Fruit fly (Drosophila melanogaster) whole organism, adult: ENCODE results near the gene QIL1.
A peak's percentile ranks its signal among the peaks of the same experiment; 100 is the strongest.

Experiments used
- CG11617 ChIP-seq: fragments of 200-800 bp; sonication (Bioruptor generic); optimal IDR thresholded peaks from 2 replicates; lab custom pipeline; 2017; ENCODE audit warnings: mild to moderate bottlenecking, missing biosample characterization, missing genetic modification reagents, missing genetic modification characterization
- CG12768 ChIP-seq: fragments of 200-800 bp; sonication (Bioruptor generic); optimal IDR thresholded peaks from 2 replicates; lab custom pipeline; 2017; ENCODE audit warnings: missing biosample characterization, missing genetic modification characterization, mild to moderate bottlenecking, moderate library complexity, missing genetic modification reagents
- CG14711 ChIP-seq: fragments of 200-800 bp; sonication (Bioruptor generic); optimal IDR thresholded peaks from 2 replicates; lab custom pipeline; 2018; ENCODE audit warnings: missing biosample characterization, mild to moderate bottlenecking, missing genetic modification characterization, moderate library complexity
- CG1620 ChIP-seq: fragments of 200-800 bp; sonication (Bioruptor generic); optimal IDR thresholded peaks from 2 replicates; lab custom pipeline; 2016; ENCODE audit warnings: missing biosample characterization, missing genetic modification characterization
- CG33017 ChIP-seq: fragments of 200-800 bp; sonication (Bioruptor generic); optimal IDR thresholded peaks from 2 replicates; lab custom pipeline; 2018; ENCODE audit warnings: missing biosample characterization, mild to moderate bottlenecking, missing genetic modification characterization, moderate library complexity
- CG5204 ChIP-seq: fragments of 200-800 bp; sonication (Bioruptor generic); optimal IDR thresholded peaks from 2 replicates; lab custom pipeline; 2016; ENCODE audit warnings: missing biosample characterization, missing genetic modification characterization
- CG7045 ChIP-seq: fragments of 200-800 bp; sonication (Bioruptor generic); optimal IDR thresholded peaks from 2 replicates; lab custom pipeline; 2017; ENCODE audit warnings: missing biosample characterization, mild to moderate bottlenecking, missing genetic modification characterization
- CG7101 ChIP-seq: fragments of 200-800 bp; sonication (Bioruptor generic); optimal IDR thresholded peaks from 2 replicates; lab custom pipeline; 2018; ENCODE audit warnings: missing biosample characterization, mild to moderate bottlenecking, missing genetic modification characterization, moderate library complexity
- Clk ChIP-seq: fragments of 200-800 bp; sonication (Bioruptor generic); optimal IDR thresholded peaks from 2 replicates; lab custom pipeline; 2017; ENCODE audit warnings: missing biosample characterization, missing genetic modification characterization
- Crg-1 ChIP-seq: fragments of 200-800 bp; sonication (Bioruptor generic); optimal IDR thresholded peaks from 2 replicates; lab custom pipeline; 2016; ENCODE audit warnings: missing biosample characterization, missing genetic modification characterization
- Hr96 ChIP-seq: fragments of 200-800 bp; sonication (Bioruptor generic); optimal IDR thresholded peaks from 2 replicates; lab custom pipeline; 2016; ENCODE audit warnings: missing biosample characterization, missing genetic modification characterization
- Mnt ChIP-seq: fragments of 200-800 bp; sonication (Bioruptor generic); optimal IDR thresholded peaks from 2 replicates; lab custom pipeline; 2016; ENCODE audit warnings: missing biosample characterization, mild to moderate bottlenecking, missing genetic modification characterization
- bab1 ChIP-seq: fragments of 200-800 bp; sonication (Bioruptor generic); optimal IDR thresholded peaks from 3 replicates; lab custom pipeline; 2019; ENCODE audit warnings: missing biosample characterization, mild to moderate bottlenecking, missing genetic modification characterization, moderate library complexity
- cic ChIP-seq: fragments of 200-800 bp; sonication (Bioruptor generic); optimal IDR thresholded peaks from 2 replicates; lab custom pipeline; 2017; ENCODE audit warnings: missing biosample characterization, mild to moderate bottlenecking, missing genetic modification characterization, moderate library complexity
- cnc ChIP-seq, 2 experiments: fragments of >200 bp; optimal IDR thresholded peaks; 2 replicates each; lab custom pipeline; 2017
- kay ChIP-seq: fragments of 200-800 bp; sonication (Bioruptor generic); peaks from one replicate; lab custom pipeline; 2016; ENCODE audit warnings: missing biosample characterization, missing genetic modification characterization, borderline replicate concordance
- ovo ChIP-seq: fragments of 200-800 bp; sonication (Bioruptor generic); optimal IDR thresholded peaks from 2 replicates; lab custom pipeline; 2016; ENCODE audit warnings: missing biosample characterization, missing genetic modification characterization
- pad ChIP-seq: fragments of 200-800 bp; sonication (Bioruptor generic); optimal IDR thresholded peaks from 3 replicates; lab custom pipeline; 2017; ENCODE audit warnings: missing biosample characterization, missing genetic modification characterization, mild to moderate bottlenecking, moderate library complexity, missing genetic modification reagents
- tj ChIP-seq: fragments of 200-800 bp; sonication (Bioruptor generic); optimal IDR thresholded peaks from 3 replicates; lab custom pipeline; 2017; ENCODE audit warnings: missing biosample characterization, mild to moderate bottlenecking, missing genetic modification characterization, moderate library complexity
- toe ChIP-seq: fragments of 200-800 bp; sonication (Bioruptor generic); optimal IDR thresholded peaks from 2 replicates; lab custom pipeline; 2016; ENCODE audit warnings: missing biosample characterization, missing genetic modification characterization

The QIL1 gene

DNA sequence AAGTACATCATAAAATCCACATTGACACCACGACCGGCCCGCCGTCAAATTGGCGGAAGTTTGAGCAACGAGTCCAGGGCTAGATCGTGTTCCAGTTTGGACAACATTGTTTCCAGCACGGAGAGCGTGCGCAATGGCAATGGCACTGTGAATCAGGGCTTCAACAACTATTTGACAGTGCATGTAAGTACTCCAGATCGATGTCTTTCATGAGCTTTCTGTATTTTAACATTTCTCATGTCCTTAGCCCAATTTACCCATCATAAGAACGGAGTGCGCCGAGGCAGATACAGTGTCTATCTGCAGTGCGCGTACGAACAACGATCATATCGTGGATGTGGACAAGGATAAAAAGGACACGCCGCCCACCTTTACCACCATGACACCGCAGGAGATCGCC lies 8.1 kb downstream of the QIL1 start:
- TF ChIP-seq Mnt (GFP tag; lab: Kevin White, UChicago) (no peak), Crg-1 (GFP tag; lab: Kevin White, UChicago) (no peak), cnc (optimal IDR thresholded peaks at IDR 0.05; lab: Kevin White, UChicago) (no peak), CG7045 (GFP tag; lab: Kevin White, UChicago) (no peak), CG14711 (tag; lab: Kevin White, UChicago) (no peak), CG33017 (tag; lab: Kevin White, UChicago) (no peak), pad (no peak), Hr96 (GFP tag; lab: Kevin White, UChicago) (no peak), ovo (no peak), CG7101 (no peak)

DNA sequence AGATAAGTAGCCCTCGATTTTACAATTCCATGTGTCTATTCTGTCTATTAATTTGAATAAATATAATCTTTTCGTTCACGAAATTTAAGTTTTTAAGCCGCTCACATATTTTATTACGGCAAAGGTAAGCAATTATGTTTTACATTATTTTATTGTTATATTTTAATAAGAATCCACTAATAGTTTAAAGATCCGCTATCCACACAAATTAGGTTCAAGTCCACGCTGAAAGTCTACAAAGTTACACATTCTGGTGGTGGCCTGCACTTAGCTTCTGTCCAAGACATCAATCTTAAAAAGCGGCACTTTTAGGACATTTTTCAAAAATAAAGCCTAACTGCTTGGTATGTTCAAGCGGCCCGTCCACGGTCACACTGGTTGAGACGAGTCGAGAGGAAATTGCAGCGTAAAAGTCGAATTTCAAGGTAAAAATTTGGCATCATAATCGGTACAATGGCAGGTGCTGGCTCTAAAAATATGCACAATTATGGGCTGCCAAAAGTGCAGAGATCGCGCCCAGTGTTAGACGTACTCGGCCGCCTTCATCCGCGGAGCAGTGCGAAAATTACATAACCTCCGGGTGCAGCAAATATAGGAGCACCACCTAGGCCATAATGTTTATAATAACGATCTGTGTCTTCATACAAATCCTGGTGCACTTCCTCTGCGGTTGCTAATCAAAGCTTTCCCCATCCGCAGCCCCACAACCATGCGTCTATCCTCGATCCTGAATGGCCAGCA lies 9.1 kb downstream of the QIL1 start, which contains the start of the genes UQCR-Q and CG46525:
Gene UQCR-Q, plus strand, starts transcription at position 51 of the 741 bp plus-strand sequence.
Gene CG46525, plus strand, starts transcription at position 510 of the 741 bp plus-strand sequence.
- no peak for TF ChIP-seq cnc (optimal IDR thresholded peaks at IDR 0.05; lab: Kevin White, UChicago)
- TF ChIP-seq ovo = no peak
- peak; percentile 53 for TF ChIP-seq bab1
- no peak for TF ChIP-seq toe
- TF ChIP-seq CG5204 (GFP tag; lab: Kevin White, UChicago) = no peak
- no peak for TF ChIP-seq tj (GFP tag; lab: Kevin White, UChicago)
- TF ChIP-seq pad = no peak
- no peak for TF ChIP-seq Hr96 (GFP tag; lab: Kevin White, UChicago)
- TF ChIP-seq CG11617 (GFP tag; lab: Kevin White, UChicago) = no peak
- peak; percentile 17 for TF ChIP-seq Mnt (GFP tag; lab: Kevin White, UChicago)
- no peak for TF ChIP-seq cic (GFP tag; lab: Kevin White, UChicago)
- TF ChIP-seq Crg-1 (GFP tag; lab: Kevin White, UChicago) = no peak
- no peak for TF ChIP-seq Clk (GFP tag; lab: Kevin White, UChicago)
- TF ChIP-seq CG14711 (tag; lab: Kevin White, UChicago) = peak; percentile 3
- TF ChIP-seq CG33017 (tag; lab: Kevin White, UChicago) = no peak
- TF ChIP-seq CG7045 (GFP tag; lab: Kevin White, UChicago) = no peak
- no peak for TF ChIP-seq CG12768 (GFP tag; lab: Kevin White, UChicago)
- no peak for TF ChIP-seq CG7101
- TF ChIP-seq CG1620 = no peak
- TF ChIP-seq kay (GFP tag; lab: Kevin White, UChicago) = no peak

DNA sequence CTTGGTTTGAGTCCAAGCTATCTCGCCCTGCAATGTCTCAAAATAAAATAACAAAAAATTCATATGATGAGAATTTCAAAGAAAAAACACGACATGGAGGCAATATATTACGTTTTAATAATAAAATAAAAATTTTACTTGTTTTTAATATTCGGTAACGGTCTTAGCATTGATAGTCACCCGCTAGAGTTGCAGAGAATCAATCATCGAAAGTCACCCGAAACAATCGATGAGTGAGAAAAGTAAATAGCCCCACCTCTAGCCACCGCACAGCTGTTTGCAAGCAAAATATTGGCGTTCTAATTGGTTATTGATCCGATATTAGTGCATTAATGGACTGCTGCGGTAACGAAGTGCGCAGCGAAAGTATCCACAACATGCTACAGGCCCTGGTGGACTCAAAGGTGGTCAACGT lies 10.2 kb downstream of the QIL1 start, which contains the start of gene CG34250:
Gene CG34250, plus strand, starts transcription at position 244 of the 415 bp plus-strand sequence.
- TF ChIP-seq CG14711 (tag; lab: Kevin White, UChicago) (peak; percentile 67), CG7101 (no peak), toe (peak; percentile 45), CG1620 (peak; percentile 33), Crg-1 (GFP tag; lab: Kevin White, UChicago) (peak; percentile 51), cnc (optimal IDR thresholded peaks at IDR 0.05; lab: Kevin White, UChicago) (no peak), CG5204 (GFP tag; lab: Kevin White, UChicago) (no peak), pad (no peak), cic (GFP tag; lab: Kevin White, UChicago) (peak; percentile 10), Mnt (GFP tag; lab: Kevin White, UChicago) (peak; percentile 51), tj (GFP tag; lab: Kevin White, UChicago) (peak; percentile 52), ovo (peak; percentile 42), CG7045 (GFP tag; lab: Kevin White, UChicago) (peak; percentile 52), bab1 (peak; percentile 83), Clk (GFP tag; lab: Kevin White, UChicago) (no peak), CG11617 (GFP tag; lab: Kevin White, UChicago) (peak; percentile 55), kay (GFP tag; lab: Kevin White, UChicago) (peak; percentile 80)

DNA sequence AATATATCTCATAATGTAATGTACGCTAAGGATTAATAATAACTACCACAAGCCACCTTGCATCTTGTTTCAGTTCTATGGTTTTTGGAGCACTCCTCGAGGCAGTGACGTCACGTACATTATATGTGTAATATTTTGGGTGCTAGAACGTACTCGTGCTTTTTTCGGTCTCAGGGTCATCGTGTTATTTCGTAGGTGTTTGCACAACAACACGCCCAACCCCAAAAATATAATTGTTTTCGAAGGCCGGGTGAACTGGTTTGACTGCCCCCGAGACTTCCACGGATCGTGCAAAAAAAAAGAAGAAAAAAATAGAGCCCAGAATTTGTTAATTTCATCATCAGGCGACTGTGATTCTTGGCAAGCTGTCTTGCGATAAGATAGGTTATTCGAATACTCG lies 10.8 kb downstream of the QIL1 start:
- no peak for TF ChIP-seq ovo
- TF ChIP-seq CG12768 (GFP tag; lab: Kevin White, UChicago) = no peak
- no peak for TF ChIP-seq pad
- TF ChIP-seq CG7045 (GFP tag; lab: Kevin White, UChicago) = no peak
- TF ChIP-seq CG1620 = no peak
- TF ChIP-seq Mnt (GFP tag; lab: Kevin White, UChicago) = no peak
- no peak for TF ChIP-seq Crg-1 (GFP tag; lab: Kevin White, UChicago)
- TF ChIP-seq Hr96 (GFP tag; lab: Kevin White, UChicago) = no peak
- TF ChIP-seq CG5204 (GFP tag; lab: Kevin White, UChicago) = no peak
- TF ChIP-seq tj (GFP tag; lab: Kevin White, UChicago) = no peak
- no peak for TF ChIP-seq CG11617 (GFP tag; lab: Kevin White, UChicago)
- TF ChIP-seq toe = no peak
- no peak for TF ChIP-seq Clk (GFP tag; lab: Kevin White, UChicago)
- no peak for TF ChIP-seq cic (GFP tag; lab: Kevin White, UChicago)
- TF ChIP-seq CG14711 (tag; lab: Kevin White, UChicago) = no peak
- TF ChIP-seq kay (GFP tag; lab: Kevin White, UChicago) = no peak
- TF ChIP-seq bab1 = no peak
- TF ChIP-seq cnc (optimal IDR thresholded peaks at IDR 0.05; lab: Kevin White, UChicago) = no peak

DNA sequence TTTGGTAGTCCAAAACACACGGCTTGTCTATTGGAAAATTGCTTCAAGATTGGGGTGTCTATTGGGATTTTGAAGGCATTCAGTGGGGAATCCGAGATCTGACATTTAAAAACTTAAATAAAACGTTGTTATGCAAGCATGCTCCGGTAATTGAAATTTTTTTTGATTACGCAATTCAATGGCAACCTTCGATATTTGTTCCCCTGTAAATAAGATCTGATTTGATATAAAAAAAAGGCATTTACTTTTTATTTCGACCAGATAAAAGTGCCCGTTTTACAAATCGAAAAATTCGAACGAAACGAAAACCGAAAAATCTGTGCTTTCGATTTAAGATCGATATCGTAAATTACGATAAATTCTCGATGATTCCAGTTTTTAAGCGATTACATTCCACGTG lies 13.1 kb downstream of the QIL1 start, which contains the start of the genes CG13733 and qjt:
Gene CG13733, minus strand, starts transcription at position 101 of the 400 bp plus-strand sequence.
Gene qjt, plus strand, starts transcription at position 271 of the 400 bp plus-strand sequence.
- no peak for TF ChIP-seq CG11617 (GFP tag; lab: Kevin White, UChicago)
- no peak for TF ChIP-seq Hr96 (GFP tag; lab: Kevin White, UChicago)
- TF ChIP-seq bab1 = no peak
- TF ChIP-seq CG14711 (tag; lab: Kevin White, UChicago) = no peak
